Fruit fly (Drosophila melanogaster): ENCODE data around the gene CaMKI.

The CaMKI gene

dm6 chr4:481739-482138, 36.4 kb downstream of the CaMKI start:
- TF ChIP-seq Eip78C (GFP tag) = peak; percentile 22
- TF ChIP-seq CG31627 (GFP tag; optimal IDR thresholded peaks at IDR 0.05) = no peak

dm6 chr4:482659-483134, 37.4 kb downstream of the CaMKI start:
- TF ChIP-seq CG10631 (GFP tag; optimal IDR thresholded peaks at IDR 0.05) (no peak), OdsH (GFP tag; optimal IDR thresholded peaks at IDR 0.05) (no peak), fkh (GFP tag; optimal IDR thresholded peaks at IDR 0.05) (peak; percentile 79), CG31627 (GFP tag; optimal IDR thresholded peaks at IDR 0.05) (peak; percentile 11), CG11902 (GFP tag; optimal IDR thresholded peaks at IDR 0.05) (no peak), cyc (GFP tag; optimal IDR thresholded peaks at IDR 0.05) (peak; percentile 7), Eip78C (GFP tag) (peak; percentile 58), CG8632 (GFP tag; optimal IDR thresholded peaks at IDR 0.05) (no peak), Hr39 (GFP tag; optimal IDR thresholded peaks at IDR 0.05) (peak; percentile 12), CG9139 (GFP tag; optimal IDR thresholded peaks at IDR 0.05) (no peak), esn (GFP tag; optimal IDR thresholded peaks at IDR 0.05) (peak; percentile 16), Gug (GFP tag; IDR thresholded peaks at IDR 0.05) (no peak)

DNA sequence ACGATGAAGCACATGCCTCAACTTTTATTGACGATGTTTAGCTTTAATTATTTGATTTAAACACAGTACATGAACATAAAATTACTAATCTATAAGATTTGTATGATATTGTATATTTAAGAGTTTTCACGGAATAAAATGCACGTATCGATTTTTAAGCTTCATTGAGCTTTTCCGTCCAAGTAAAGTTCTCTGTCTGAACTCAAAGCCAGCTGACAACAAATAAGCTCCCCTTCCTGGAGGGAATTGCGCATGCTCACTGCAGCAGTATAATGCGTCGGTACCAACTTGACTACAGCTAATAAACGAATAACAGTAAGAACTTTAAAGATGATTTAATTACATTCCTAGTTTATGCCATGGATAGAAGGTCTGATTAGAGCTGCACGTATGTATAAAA, 38.3 kb downstream of the CaMKI start:
- TF ChIP-seq CG6163 (GFP tag; IDR thresholded peaks at IDR 0.05) (no peak), spab (GFP tag; optimal IDR thresholded peaks at IDR 0.05) (no peak), Met (GFP tag; optimal IDR thresholded peaks at IDR 0.05) (no peak), salr (GFP tag; optimal IDR thresholded peaks at IDR 0.05) (no peak), CG3919 (GFP tag; optimal IDR thresholded peaks at IDR 0.05) (no peak), CG7368 (GFP tag; optimal IDR thresholded peaks at IDR 0.05) (no peak), CG6808 (GFP tag; optimal IDR thresholded peaks at IDR 0.05) (no peak), esn (GFP tag; optimal IDR thresholded peaks at IDR 0.05) (no peak), CG34406 (GFP tag; optimal IDR thresholded peaks at IDR 0.05) (no peak)

DNA sequence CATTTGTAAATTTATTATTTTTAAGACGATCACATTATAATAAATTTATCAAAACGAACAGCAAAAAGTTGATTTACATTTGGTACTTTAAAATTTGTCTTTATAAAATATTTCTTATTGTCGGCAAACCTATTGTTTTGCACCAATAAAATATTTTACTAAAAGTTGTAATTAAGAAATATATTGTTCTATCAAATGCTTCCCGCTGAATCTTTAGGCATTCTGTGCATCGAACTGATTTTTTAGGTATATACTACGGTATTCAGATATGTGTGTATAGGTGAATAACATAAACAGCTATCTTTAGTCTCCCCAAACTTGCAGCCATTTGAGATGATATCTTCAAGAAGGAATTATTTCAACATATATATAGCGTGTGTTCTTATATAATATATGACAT, 40.5 kb downstream of the CaMKI start:
- TF ChIP-seq CG6854 (GFP tag; optimal IDR thresholded peaks at IDR 0.05) (no peak), CG11762 (GFP tag; optimal IDR thresholded peaks at IDR 0.05; ENCODE audit: insufficient read depth) (no peak), CG8632 (GFP tag; optimal IDR thresholded peaks at IDR 0.05) (no peak), Hr4 (GFP tag; optimal IDR thresholded peaks at IDR 0.05) (no peak), CG3032 (tag; optimal IDR thresholded peaks at IDR 0.05) (no peak), net (GFP tag; optimal IDR thresholded peaks at IDR 0.05) (no peak), CG6808 (GFP tag; optimal IDR thresholded peaks at IDR 0.05) (no peak), CG8319 (GFP tag; optimal IDR thresholded peaks at IDR 0.05) (no peak), dac (GFP tag; optimal IDR thresholded peaks at IDR 0.05) (no peak), Hr39 (GFP tag; optimal IDR thresholded peaks at IDR 0.05) (no peak), lz (GFP tag; optimal IDR thresholded peaks at IDR 0.05) (no peak), Smox (GFP tag; optimal IDR thresholded peaks at IDR 0.05) (no peak), Eip78C (GFP tag) (no peak), CG6163 (GFP tag; IDR thresholded peaks at IDR 0.05) (no peak)

- no peak for TF ChIP-seq Gug (GFP tag; IDR thresholded peaks at IDR 0.05)
- no peak for TF ChIP-seq salr (GFP tag; optimal IDR thresholded peaks at IDR 0.05)
- no peak for TF ChIP-seq Ets21C (GFP tag; optimal IDR thresholded peaks at IDR 0.05)
- TF ChIP-seq CG8119 (GFP tag; IDR thresholded peaks at IDR 0.05) = no peak
- no peak for TF ChIP-seq CG3919 (GFP tag; optimal IDR thresholded peaks at IDR 0.05)
- TF ChIP-seq CG3032 (tag; optimal IDR thresholded peaks at IDR 0.05) = peak; percentile 14
- TF ChIP-seq Sox14 (GFP tag; optimal IDR thresholded peaks at IDR 0.05) = peak; percentile 15
- no peak for TF ChIP-seq spab (GFP tag; optimal IDR thresholded peaks at IDR 0.05)
- TF ChIP-seq fd59A (GFP tag; optimal IDR thresholded peaks at IDR 0.05) = no peak
- no peak for TF ChIP-seq CG11762 (GFP tag; optimal IDR thresholded peaks at IDR 0.05; ENCODE audit: insufficient read depth)
- peak; percentile 1 for TF ChIP-seq CG11902 (GFP tag; optimal IDR thresholded peaks at IDR 0.05)
- peak; percentile 56 for TF ChIP-seq Met (GFP tag; optimal IDR thresholded peaks at IDR 0.05)
- TF ChIP-seq achi (GFP tag; optimal IDR thresholded peaks at IDR 0.05) = peak; percentile 9
- TF ChIP-seq CG11294 (GFP tag; IDR thresholded peaks at IDR 0.05) = no peak
- TF ChIP-seq lz (GFP tag; optimal IDR thresholded peaks at IDR 0.05) = peak; percentile 40
- TF ChIP-seq Sox102F (GFP tag; optimal IDR thresholded peaks at IDR 0.05) = no peak
- no peak for TF ChIP-seq CG7368 (GFP tag; optimal IDR thresholded peaks at IDR 0.05)
- peak; percentile 27 for TF ChIP-seq esn (GFP tag; optimal IDR thresholded peaks at IDR 0.05)
- peak; percentile 47; the same call in 1 of the 2 replicates for TF ChIP-seq CG15336 (GFP tag; IDR thresholded peaks at IDR 0.05)
- no peak for TF ChIP-seq CG4318 (GFP tag; optimal IDR thresholded peaks at IDR 0.05)
- TF ChIP-seq CG6792 (GFP tag; optimal IDR thresholded peaks at IDR 0.05) = no peak
- no peak for TF ChIP-seq CG6808 (GFP tag; optimal IDR thresholded peaks at IDR 0.05)
- peak; percentile 59 for TF ChIP-seq Hr4 (GFP tag; optimal IDR thresholded peaks at IDR 0.05)
- peak; percentile 1 for TF ChIP-seq CG10669 (GFP tag; optimal IDR thresholded peaks at IDR 0.05)
- TF ChIP-seq ss (GFP tag; optimal IDR thresholded peaks at IDR 0.05) = no peak
- TF ChIP-seq acj6 (GFP tag; optimal IDR thresholded peaks at IDR 0.05) = peak; percentile 29
- TF ChIP-seq topi (GFP tag; optimal IDR thresholded peaks at IDR 0.05) = peak; percentile 52
These were observed 41.1 kb downstream of the CaMKI start for dm6 chr4:486435-486834.

Data from whole organism, prepupa.